Worm (Caenorhabditis elegans) whole organism, L2 larva: Measurements from ENCODE around the gene F40G12.4.
"Not testable (repeated sequence)": the region's sequence is repeated elsewhere in the genome, so short reads cannot be mapped to it uniquely, and the experiment has no call there.

ENCODE experiments used
- ama-1 ChIP-seq: fragments of 150-350 bp; optimal IDR thresholded peaks from 2 replicates; lab custom pipeline; 2018; ENCODE audit warnings: inconsistent platforms
- ceh-82 ChIP-seq: fragments of 150-350 bp; optimal IDR thresholded peaks from 2 replicates; lab custom pipeline; 2014; ENCODE audit warnings: missing biosample characterization, missing genetic modification characterization
- lin-11 ChIP-seq: fragments of 150-350 bp; sonication (generic microtip); optimal IDR thresholded peaks from 2 replicates; lab custom pipeline; 2014; ENCODE audit warnings: missing biosample characterization, missing genetic modification characterization, inconsistent platforms, mixed read lengths
- nhr-11 ChIP-seq: fragments of 150-350 bp; optimal IDR thresholded peaks from 2 replicates; lab custom pipeline; 2014; ENCODE audit warnings: missing biosample characterization, missing genetic modification characterization
- nhr-6 ChIP-seq: fragments of 150-350 bp; optimal IDR thresholded peaks from 2 replicates; lab custom pipeline; 2014; ENCODE audit warnings: missing biosample characterization, missing genetic modification characterization
- nhr-77 ChIP-seq: fragments of 150-350 bp; optimal IDR thresholded peaks from 2 replicates; lab custom pipeline; 2014; ENCODE audit warnings: missing biosample characterization, missing genetic modification characterization
- peb-1 ChIP-seq: fragments of 150-350 bp; optimal IDR thresholded peaks from 2 replicates; lab custom pipeline; 2014; ENCODE audit warnings: missing biosample characterization, missing genetic modification characterization
- snpc-4 ChIP-seq: fragments of 150-350 bp; optimal IDR thresholded peaks from 2 replicates; lab custom pipeline; 2014; ENCODE audit warnings: missing biosample characterization, missing genetic modification characterization

- not testable (repeated sequence) for TF ChIP-seq ama-1 (lab: Kevin White, UChicago); lin-11 (tag; lab: Kevin White, UChicago); nhr-6 (tag; lab: Kevin White, UChicago); nhr-77 (tag; lab: Kevin White, UChicago); peb-1 (tag; lab: Kevin White, UChicago); snpc-4 (tag; lab: Kevin White, UChicago); nhr-11 (tag; lab: Kevin White, UChicago); ceh-82 (tag; lab: Kevin White, UChicago)
Measured at ce11 chrV:14308164-14308563, 39.6 kb upstream of the F40G12.4 start, which contains the start of gene spig-5.
